Worm (Caenorhabditis elegans) whole organism, late embryonic: ENCODE data around the gene gtap-2.

ENCODE experiments used
- C08G9.2 ChIP-seq: sonication (generic microtip); optimal IDR thresholded peaks from 2 replicates; lab custom pipeline; 2016; ENCODE audit warnings: mild to moderate bottlenecking, missing genetic modification characterization, moderate library complexity, missing compliant biosample characterization
- F13H6.1 ChIP-seq: sonication (generic microtip); optimal IDR thresholded peaks from 2 replicates; lab custom pipeline; 2016; ENCODE audit warnings: missing genetic modification characterization, missing compliant biosample characterization
- K09A11.1 ChIP-seq: sonication (generic microtip); optimal IDR thresholded peaks from 2 replicates; lab custom pipeline; 2017; ENCODE audit warnings: antibody characterized with exemption, mild to moderate bottlenecking, missing genetic modification characterization, missing compliant biosample characterization; ENCODE audit not compliant: insufficient read depth
- T23F11.4 ChIP-seq: fragments of 200-800 bp; sonication (Bioruptor generic); optimal IDR thresholded peaks from 2 replicates; lab custom pipeline; 2018; ENCODE audit warnings: mild to moderate bottlenecking, missing genetic modification characterization, missing compliant biosample characterization
- Y22D7AL.16 ChIP-seq: sonication (generic microtip); optimal IDR thresholded peaks from 2 replicates; lab custom pipeline; 2016; ENCODE audit warnings: missing genetic modification characterization, missing compliant biosample characterization
- ceh-19 ChIP-seq: fragments of 200-800 bp; sonication (Bioruptor generic); optimal IDR thresholded peaks from 2 replicates; lab custom pipeline; 2018; ENCODE audit warnings: mild to moderate bottlenecking, missing genetic modification characterization, missing compliant biosample characterization
- ceh-2 ChIP-seq: sonication (generic microtip); optimal IDR thresholded peaks from 2 replicates; lab custom pipeline; 2016; ENCODE audit warnings: missing genotype, missing genetic modification characterization, missing compliant biosample characterization
- ceh-34 ChIP-seq: sonication (generic microtip); optimal IDR thresholded peaks from 2 replicates; lab custom pipeline; 2016; ENCODE audit warnings: mild to moderate bottlenecking, missing genetic modification characterization, missing compliant biosample characterization
- ceh-45 ChIP-seq: fragments of 200-800 bp; sonication (Bioruptor generic); IDR thresholded peaks from 2 replicates; pipeline ENCODE4 v1.3.6; 2022; ENCODE audit warnings: missing genetic modification reagents, missing genetic modification characterization, missing compliant biosample characterization
- ceh-6 ChIP-seq: fragments of 200-800 bp; sonication (Bioruptor generic); optimal IDR thresholded peaks from 2 replicates; lab custom pipeline; 2018; ENCODE audit warnings: mild to moderate bottlenecking, missing genetic modification characterization, missing compliant biosample characterization
- dmd-4 ChIP-seq: sonication (generic microtip); optimal IDR thresholded peaks from 2 replicates; lab custom pipeline; 2016; ENCODE audit warnings: borderline replicate concordance, missing genetic modification characterization, missing compliant biosample characterization
- elt-2 ChIP-seq: sonication (generic microtip); optimal IDR thresholded peaks from 2 replicates; lab custom pipeline; 2016; ENCODE audit warnings: missing genetic modification reagents, missing genetic modification characterization, missing compliant biosample characterization
- ets-4 ChIP-seq: sonication (generic microtip); optimal IDR thresholded peaks from 2 replicates; lab custom pipeline; 2016; ENCODE audit warnings: missing genetic modification characterization, missing compliant biosample characterization
- eyg-1 ChIP-seq: sonication (generic microtip); optimal IDR thresholded peaks from 2 replicates; lab custom pipeline; 2016; ENCODE audit warnings: missing genotype, missing genetic modification characterization, missing compliant biosample characterization
- fkh-6 ChIP-seq: sonication (generic microtip); optimal IDR thresholded peaks from 2 replicates; lab custom pipeline; 2016; ENCODE audit warnings: missing genetic modification characterization, missing compliant biosample characterization
- gmeb-2 ChIP-seq: sonication (generic microtip); optimal IDR thresholded peaks from 2 replicates; lab custom pipeline; 2016; ENCODE audit warnings: missing genetic modification characterization, inconsistent platforms, missing compliant biosample characterization
- hlh-13 ChIP-seq: fragments of 200-800 bp; sonication (Bioruptor generic); optimal IDR thresholded peaks from 2 replicates; lab custom pipeline; 2018; ENCODE audit warnings: mild to moderate bottlenecking, missing genetic modification characterization, missing compliant biosample characterization
- hlh-15 ChIP-seq: sonication (generic microtip); optimal IDR thresholded peaks from 2 replicates; lab custom pipeline; 2016; ENCODE audit warnings: missing genetic modification characterization, missing compliant biosample characterization
- hlh-30 ChIP-seq: sonication (generic microtip); optimal IDR thresholded peaks from 2 replicates; lab custom pipeline; 2017; ENCODE audit warnings: antibody characterized with exemption, missing genetic modification characterization, missing compliant biosample characterization; ENCODE audit not compliant: insufficient read depth
- hlh-6 ChIP-seq: sonication (generic microtip); optimal IDR thresholded peaks from 2 replicates; lab custom pipeline; 2016; ENCODE audit warnings: missing genotype, missing genetic modification characterization, missing compliant biosample characterization
- hlh-8 ChIP-seq: sonication (generic microtip); optimal IDR thresholded peaks from 2 replicates; lab custom pipeline; 2016; ENCODE audit warnings: missing genotype, missing genetic modification characterization, missing compliant biosample characterization
- lin-11 ChIP-seq: fragments of 200-800 bp; sonication (Bioruptor generic); optimal IDR thresholded peaks from 2 replicates; lab custom pipeline; 2018; ENCODE audit warnings: mild to moderate bottlenecking, missing genetic modification characterization, missing compliant biosample characterization
- mec-3 ChIP-seq: sonication (generic microtip); optimal IDR thresholded peaks from 2 replicates; lab custom pipeline; 2016; ENCODE audit warnings: borderline replicate concordance, missing genetic modification characterization, missing compliant biosample characterization
- nhr-11 ChIP-seq: fragments of 150-350 bp; optimal IDR thresholded peaks from 2 replicates; lab custom pipeline; 2014; ENCODE audit warnings: missing biosample characterization, missing genetic modification characterization
- npax-4 ChIP-seq: sonication (generic microtip); optimal IDR thresholded peaks from 2 replicates; lab custom pipeline; 2016; ENCODE audit warnings: missing genetic modification characterization, missing compliant biosample characterization
- pag-3 ChIP-seq: sonication (generic microtip); optimal IDR thresholded peaks from 2 replicates; lab custom pipeline; 2016; ENCODE audit warnings: missing compliant biosample characterization, missing genetic modification characterization, borderline replicate concordance
- pat-9 ChIP-seq: fragments of 200-800 bp; sonication (Bioruptor generic); optimal IDR thresholded peaks from 2 replicates; lab custom pipeline; 2018; ENCODE audit warnings: mild to moderate bottlenecking, missing genetic modification characterization, moderate library complexity, missing compliant biosample characterization
- pax-1 ChIP-seq: fragments of 150-350 bp; optimal IDR thresholded peaks from 2 replicates; lab custom pipeline; 2014; ENCODE audit warnings: missing biosample characterization, missing genetic modification characterization
- pqm-1 ChIP-seq: sonication (generic microtip); optimal IDR thresholded peaks from 2 replicates; lab custom pipeline; 2016; ENCODE audit warnings: missing genetic modification characterization, missing compliant biosample characterization
- rnt-1 ChIP-seq: sonication (generic microtip); optimal IDR thresholded peaks from 2 replicates; lab custom pipeline; 2016; ENCODE audit warnings: missing genetic modification characterization, missing compliant biosample characterization
- sdc-2 ChIP-seq: sonication (generic microtip); optimal IDR thresholded peaks from 2 replicates; lab custom pipeline; 2016; ENCODE audit warnings: missing genotype, missing genetic modification characterization, missing compliant biosample characterization
- sox-2 ChIP-seq: fragments of 200-800 bp; sonication (Bioruptor generic); IDR thresholded peaks from 2 replicates; pipeline ENCODE4 v1.3.6; 2022; ENCODE audit warnings: missing genetic modification reagents, missing genetic modification characterization, missing compliant biosample characterization
- sox-4 ChIP-seq: sonication (generic microtip); optimal IDR thresholded peaks from 2 replicates; lab custom pipeline; 2017; ENCODE audit warnings: mild to moderate bottlenecking, missing genetic modification characterization, inconsistent platforms, missing compliant biosample characterization
- tbx-2 ChIP-seq: sonication (generic microtip); optimal IDR thresholded peaks from 2 replicates; lab custom pipeline; 2016; ENCODE audit warnings: missing genetic modification characterization, missing compliant biosample characterization
- tbx-7 ChIP-seq: sonication (generic microtip); optimal IDR thresholded peaks from 2 replicates; lab custom pipeline; 2016; ENCODE audit warnings: missing genotype, missing genetic modification characterization, missing compliant biosample characterization
- unc-42 ChIP-seq: sonication (generic microtip); optimal IDR thresholded peaks from 2 replicates; lab custom pipeline; 2016; ENCODE audit warnings: missing genotype, missing genetic modification characterization, missing compliant biosample characterization
- unc-55 ChIP-seq: sonication (generic microtip); optimal IDR thresholded peaks from 2 replicates; lab custom pipeline; 2017; ENCODE audit warnings: missing biosample characterization, missing genetic modification reagents, missing genetic modification characterization

Gene gtap-2

DNA sequence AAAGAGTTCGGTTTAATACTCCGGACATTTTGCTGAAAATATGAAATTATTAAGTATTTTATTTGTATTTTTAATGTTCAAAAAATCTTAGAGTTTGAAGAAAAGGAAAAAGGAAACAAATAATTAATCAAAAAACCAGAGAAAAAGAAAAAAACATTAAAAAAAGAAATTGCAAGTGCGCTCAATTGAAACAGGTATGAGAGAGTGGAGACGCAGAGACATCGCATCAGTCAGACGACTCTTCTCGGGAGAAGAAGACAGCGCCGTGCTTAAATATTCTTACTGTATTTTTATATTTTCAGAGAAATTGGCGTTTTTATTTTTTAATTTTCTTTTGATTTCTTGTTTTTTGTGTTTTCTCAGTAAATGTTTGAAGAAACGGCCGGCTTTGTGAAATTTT, 39.7 kb downstream of the gtap-2 start, which contains the start of gene mrpl-36:
Gene mrpl-36, minus strand, starts transcription at position 34 of the 400 bp plus-strand sequence.
- TF ChIP-seq ceh-34 (no peak), nhr-11 (tag; lab: Kevin White, UChicago) (no peak), sdc-2 (tag; lab: Kevin White, UChicago) (no peak), unc-55 (GFP tag; lab: Kevin White, UChicago) (peak; percentile 11)
- TF ChIP-seq, all 69 proteins: peak for 1

DNA sequence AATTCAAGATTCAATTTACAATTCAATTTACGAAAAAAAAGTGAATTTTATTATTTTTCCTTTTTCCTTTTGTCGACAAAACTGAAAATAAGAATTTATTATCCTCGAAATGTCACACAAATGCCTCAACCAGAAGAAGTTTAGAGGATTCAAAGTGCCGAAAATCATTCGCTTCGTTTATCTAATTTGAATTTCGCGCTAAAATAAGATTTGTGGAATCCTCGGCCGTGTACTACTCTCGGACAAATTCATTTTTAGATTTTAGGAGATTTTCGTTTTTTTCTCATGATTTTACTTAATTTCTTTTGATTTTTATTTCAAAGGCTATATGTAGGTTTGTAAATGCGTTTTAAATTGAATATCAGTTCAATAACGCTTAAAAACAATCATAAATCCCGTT, 40.3 kb downstream of the gtap-2 start:
- TF ChIP-seq C08G9.2 (no peak), F13H6.1 (no peak), sox-4 (tag; lab: Kevin White, UChicago) (no peak), Y22D7AL.16 (tag; lab: Kevin White, UChicago) (no peak), hlh-8 (tag; lab: Kevin White, UChicago) (no peak), T23F11.4 (GFP tag; lab: Kevin White, UChicago) (no peak), hlh-15 (tag; lab: Kevin White, UChicago) (no peak), pag-3 (tag; lab: Kevin White, UChicago) (no peak), hlh-13 (GFP tag; lab: Kevin White, UChicago) (no peak), pat-9 (tag; lab: Kevin White, UChicago) (no peak)

DNA sequence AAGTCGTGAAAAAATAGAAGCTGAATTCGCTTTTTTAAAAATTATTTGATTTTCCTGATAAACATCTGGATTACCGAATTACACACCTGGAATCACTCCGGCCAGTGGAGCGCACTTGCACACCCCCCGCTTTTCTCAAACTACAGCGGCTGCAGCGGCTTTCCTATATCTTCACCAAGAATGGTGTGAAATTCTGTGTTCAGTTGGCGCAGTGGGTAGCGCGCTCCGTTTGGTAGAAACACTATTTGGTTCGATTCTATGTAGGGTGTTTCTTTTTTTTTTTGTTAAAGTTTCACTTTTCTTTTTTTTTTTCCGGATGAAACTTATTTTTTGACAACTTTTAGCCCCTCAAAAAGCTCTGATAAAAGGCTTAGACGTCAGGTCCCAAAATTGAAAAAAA, 40.8 kb downstream of the gtap-2 start:
- TF ChIP-seq sox-2 (GFP tag; lab: Robert Waterston, UW), result peak; percentile 31; the same call in 1 of the 2 replicates
- peak; percentile 8 for TF ChIP-seq hlh-8 (tag; lab: Kevin White, UChicago)

DNA sequence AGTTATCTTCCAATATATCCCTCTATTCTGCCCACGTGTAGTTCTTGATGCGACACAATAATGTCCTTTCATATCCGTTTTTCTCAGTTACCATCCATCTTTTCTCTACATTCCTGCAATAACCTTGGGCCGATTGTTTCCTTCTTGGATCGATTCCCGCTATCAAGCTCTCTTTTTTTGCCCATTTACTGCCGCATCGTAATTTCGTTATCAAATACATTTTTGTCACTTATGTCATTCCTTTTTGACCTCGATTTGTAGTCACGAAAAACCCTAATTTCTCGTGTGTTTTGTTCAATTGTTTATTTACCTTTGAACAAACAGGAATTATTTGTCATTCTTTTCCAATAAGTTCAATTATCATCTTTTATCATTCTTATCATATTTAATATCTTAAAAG, 41.6 kb downstream of the gtap-2 start:
- no peak for TF ChIP-seq hlh-30 (tag; lab: Kevin White, UChicago)
- TF ChIP-seq pax-1 (tag; lab: Kevin White, UChicago), result no peak
- no peak for TF ChIP-seq eyg-1 (tag; lab: Kevin White, UChicago)
- no peak for TF ChIP-seq lin-11 (tag; lab: Kevin White, UChicago)
- no peak for TF ChIP-seq ceh-45 (GFP tag; lab: Robert Waterston, UW)
- no peak for TF ChIP-seq dmd-4
- TF ChIP-seq tbx-2 (tag; lab: Kevin White, UChicago), result no peak
- no peak for TF ChIP-seq tbx-7 (tag; lab: Kevin White, UChicago)
- TF ChIP-seq gmeb-2 (tag; lab: Kevin White, UChicago), result no peak
- no peak for TF ChIP-seq F13H6.1
- TF ChIP-seq K09A11.1 (tag; lab: Kevin White, UChicago), result no peak
- no peak for TF ChIP-seq hlh-6
- TF ChIP-seq ceh-6 (GFP tag; lab: Kevin White, UChicago), result no peak
- no peak for TF ChIP-seq unc-42 (tag; lab: Kevin White, UChicago)
- no peak for TF ChIP-seq rnt-1 (tag; lab: Kevin White, UChicago)
- no peak for TF ChIP-seq pqm-1 (tag; lab: Kevin White, UChicago)
- TF ChIP-seq mec-3, result no peak
- no peak for TF ChIP-seq hlh-8 (tag; lab: Kevin White, UChicago)
- TF ChIP-seq npax-4 (tag; lab: Kevin White, UChicago), result no peak
- TF ChIP-seq fkh-6 (tag; lab: Kevin White, UChicago), result no peak

DNA sequence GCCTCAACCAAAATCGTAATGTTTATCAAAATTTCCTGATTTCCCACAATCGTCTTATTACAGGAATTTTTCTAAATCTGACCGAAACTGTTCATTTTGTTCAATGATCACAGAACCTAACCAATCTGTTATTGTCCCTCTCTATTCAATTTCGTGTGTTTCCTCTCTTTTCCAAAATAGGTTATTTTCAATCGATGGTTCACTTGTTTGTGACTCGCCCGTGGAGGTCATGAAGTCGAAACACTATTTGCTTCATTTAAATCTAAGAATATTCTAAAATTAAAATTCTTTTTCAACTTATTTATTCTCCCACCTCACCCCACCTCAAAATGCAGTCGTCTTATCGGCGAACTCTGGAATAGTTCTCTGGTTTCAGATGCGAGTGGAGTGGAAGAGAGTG, 42.5 kb downstream of the gtap-2 start:
- TF ChIP-seq ceh-6 (GFP tag; lab: Kevin White, UChicago) (no peak), pat-9 (tag; lab: Kevin White, UChicago) (no peak), gmeb-2 (tag; lab: Kevin White, UChicago) (no peak), ets-4 (tag; lab: Kevin White, UChicago) (no peak), nhr-11 (tag; lab: Kevin White, UChicago) (no peak), sox-2 (GFP tag; lab: Robert Waterston, UW) (no peak), ceh-19 (no peak), ceh-45 (GFP tag; lab: Robert Waterston, UW) (no peak), unc-55 (GFP tag; lab: Kevin White, UChicago) (no peak), elt-2 (tag; lab: Kevin White, UChicago) (no peak), npax-4 (tag; lab: Kevin White, UChicago) (no peak), ceh-2 (no peak), K09A11.1 (tag; lab: Kevin White, UChicago) (no peak)
